Worm (Caenorhabditis elegans) whole organism, L2 larva: ENCODE data around the gene dur-1.

Source experiments
- C34F6.9 ChIP-seq: fragments of 150-350 bp; optimal IDR thresholded peaks from 2 replicates; lab custom pipeline; 2014; ENCODE audit warnings: missing biosample characterization, missing genetic modification characterization
- F13H6.1 ChIP-seq: sonication (generic microtip); optimal IDR thresholded peaks from 2 replicates; lab custom pipeline; 2016; ENCODE audit warnings: missing genetic modification characterization, missing compliant biosample characterization
- R02D3.7 ChIP-seq: fragments of 150-350 bp; optimal IDR thresholded peaks from 2 replicates; lab custom pipeline; 2014; ENCODE audit warnings: missing biosample characterization, missing genetic modification characterization
- Y55F3AM.14 ChIP-seq: fragments of 200-800 bp; sonication (Bioruptor generic); optimal IDR thresholded peaks from 2 replicates; lab custom pipeline; 2018; ENCODE audit warnings: mild to moderate bottlenecking, missing genetic modification characterization, missing compliant biosample characterization
- ZK546.5 ChIP-seq: sonication (generic microtip); optimal IDR thresholded peaks from 2 replicates; lab custom pipeline; 2017; ENCODE audit warnings: missing biosample characterization, missing genetic modification characterization
- alr-1 ChIP-seq: fragments of 150-350 bp; optimal IDR thresholded peaks from 2 replicates; lab custom pipeline; 2014; ENCODE audit warnings: missing biosample characterization, missing genetic modification characterization
- aly-2 ChIP-seq: fragments of 150-350 bp; optimal IDR thresholded peaks from 2 replicates; lab custom pipeline; 2014; ENCODE audit warnings: missing biosample characterization, missing genetic modification characterization
- ama-1 ChIP-seq: fragments of 150-350 bp; optimal IDR thresholded peaks from 2 replicates; lab custom pipeline; 2018; ENCODE audit warnings: inconsistent platforms
- blmp-1 ChIP-seq: sonication (generic microtip); optimal IDR thresholded peaks from 2 replicates; lab custom pipeline; 2017; ENCODE audit warnings: missing genetic modification characterization, mild to moderate bottlenecking, missing compliant biosample characterization, antibody characterized with exemption, moderate library complexity; ENCODE audit not compliant: insufficient read depth
- ceh-16 ChIP-seq: fragments of 150-350 bp; optimal IDR thresholded peaks from 2 replicates; lab custom pipeline; 2014; ENCODE audit warnings: missing biosample characterization, missing genetic modification characterization
- ceh-82 ChIP-seq: fragments of 150-350 bp; optimal IDR thresholded peaks from 2 replicates; lab custom pipeline; 2014; ENCODE audit warnings: missing biosample characterization, missing genetic modification characterization
- crh-2 ChIP-seq: sonication (generic microtip); optimal IDR thresholded peaks from 2 replicates; lab custom pipeline; 2017; ENCODE audit warnings: missing biosample characterization, missing genetic modification characterization
- dmd-4 ChIP-seq: sonication (generic microtip); optimal IDR thresholded peaks from 2 replicates; lab custom pipeline; 2017; ENCODE audit warnings: missing biosample characterization, missing genetic modification characterization
- egl-27 ChIP-seq: sonication (generic microtip); optimal IDR thresholded peaks from 3 replicates; lab custom pipeline; 2017; ENCODE audit warnings: missing biosample characterization, missing genetic modification reagents, missing genetic modification characterization
- elt-1 ChIP-seq: fragments of 150-350 bp; optimal IDR thresholded peaks from 2 replicates; lab custom pipeline; 2014; ENCODE audit warnings: missing biosample characterization, missing genetic modification characterization
- elt-3 ChIP-seq: sonication (generic microtip); optimal IDR thresholded peaks from 2 replicates; lab custom pipeline; 2017; ENCODE audit warnings: missing biosample characterization, missing genetic modification characterization
- fos-1 ChIP-seq: fragments of 150-350 bp; optimal IDR thresholded peaks from 2 replicates; lab custom pipeline; 2014; ENCODE audit warnings: missing biosample characterization, missing genetic modification characterization
- gmeb-1 ChIP-seq: fragments of 150-350 bp; optimal IDR thresholded peaks from 2 replicates; lab custom pipeline; 2014; ENCODE audit warnings: missing biosample characterization, missing genetic modification characterization
- lin-11 ChIP-seq: fragments of 150-350 bp; sonication (generic microtip); optimal IDR thresholded peaks from 2 replicates; lab custom pipeline; 2014; ENCODE audit warnings: missing biosample characterization, missing genetic modification characterization, inconsistent platforms, mixed read lengths
- lin-13 ChIP-seq: fragments of 150-350 bp; optimal IDR thresholded peaks from 2 replicates; lab custom pipeline; 2014; ENCODE audit warnings: missing biosample characterization, missing genetic modification reagents, missing genetic modification characterization
- lin-39 ChIP-seq: fragments of 150-350 bp; optimal IDR thresholded peaks from 2 replicates; lab custom pipeline; 2014; ENCODE audit warnings: missing biosample characterization, missing genetic modification reagents, missing genetic modification characterization
- lsy-2 ChIP-seq, 2 experiments: fragments of 150-350 bp in 1 of 2; sonication (generic microtip) in 1 of 2; optimal IDR thresholded peaks; 2 replicates each; lab custom pipeline; 2014 to 2017; ENCODE audit warnings: missing biosample characterization in 2 of 2, missing genetic modification characterization in 2 of 2
- mab-5 ChIP-seq: fragments of 150-350 bp; optimal IDR thresholded peaks from 2 replicates; lab custom pipeline; 2014; ENCODE audit warnings: missing biosample characterization, missing genetic modification characterization
- mbf-1 ChIP-seq: sonication (generic microtip); optimal IDR thresholded peaks from 2 replicates; lab custom pipeline; 2017; ENCODE audit warnings: missing biosample characterization, missing genetic modification characterization
- mdl-1 ChIP-seq, 2 experiments: fragments of 150-350 bp in 1 of 2; sonication (generic microtip) in 1 of 2; optimal IDR thresholded peaks; 2 replicates each; lab custom pipeline; 2017; ENCODE audit warnings: missing biosample characterization in 2 of 2, missing genetic modification characterization in 2 of 2
- nhr-10 ChIP-seq: sonication (generic microtip); optimal IDR thresholded peaks from 2 replicates; lab custom pipeline; 2017; ENCODE audit warnings: missing biosample characterization, missing genetic modification characterization
- nhr-11 ChIP-seq: fragments of 150-350 bp; optimal IDR thresholded peaks from 2 replicates; lab custom pipeline; 2014; ENCODE audit warnings: missing biosample characterization, missing genetic modification characterization
- nhr-12 ChIP-seq: fragments of 150-350 bp; optimal IDR thresholded peaks from 2 replicates; lab custom pipeline; 2014; ENCODE audit warnings: missing biosample characterization, missing genetic modification characterization
- nhr-129 ChIP-seq: fragments of 150-350 bp; optimal IDR thresholded peaks from 2 replicates; lab custom pipeline; 2014; ENCODE audit warnings: missing biosample characterization, missing genetic modification characterization
- nhr-21 ChIP-seq: fragments of 150-350 bp; optimal IDR thresholded peaks from 2 replicates; lab custom pipeline; 2014; ENCODE audit warnings: missing biosample characterization, missing genetic modification characterization
- nhr-23 ChIP-seq: fragments of 150-350 bp; optimal IDR thresholded peaks from 2 replicates; lab custom pipeline; 2014; ENCODE audit warnings: missing biosample characterization, missing genetic modification reagents, missing genetic modification characterization
- nhr-237 ChIP-seq: fragments of 150-350 bp; optimal IDR thresholded peaks from 2 replicates; lab custom pipeline; 2014; ENCODE audit warnings: missing biosample characterization, missing genetic modification characterization
- nhr-25 ChIP-seq: fragments of 150-350 bp; sonication (generic microtip); optimal IDR thresholded peaks from 3 replicates; lab custom pipeline; 2014; ENCODE audit warnings: missing biosample characterization, missing genetic modification characterization
- nhr-6 ChIP-seq: fragments of 150-350 bp; optimal IDR thresholded peaks from 2 replicates; lab custom pipeline; 2014; ENCODE audit warnings: missing biosample characterization, missing genetic modification characterization
- nhr-77 ChIP-seq: fragments of 150-350 bp; optimal IDR thresholded peaks from 2 replicates; lab custom pipeline; 2014; ENCODE audit warnings: missing biosample characterization, missing genetic modification characterization
- peb-1 ChIP-seq: fragments of 150-350 bp; optimal IDR thresholded peaks from 2 replicates; lab custom pipeline; 2014; ENCODE audit warnings: missing biosample characterization, missing genetic modification characterization
- sem-4 ChIP-seq: fragments of 150-350 bp; optimal IDR thresholded peaks from 2 replicates; lab custom pipeline; 2014; ENCODE audit warnings: missing biosample characterization, missing genetic modification reagents, missing genetic modification characterization
- skn-1 ChIP-seq: sonication (generic microtip); optimal IDR thresholded peaks from 2 replicates; lab custom pipeline; 2017; ENCODE audit warnings: missing biosample characterization, missing genetic modification characterization
- sma-3 ChIP-seq: sonication (generic microtip); optimal IDR thresholded peaks from 2 replicates; lab custom pipeline; 2016; ENCODE audit warnings: missing genetic modification reagents, missing genetic modification characterization, missing compliant biosample characterization
- sma-9 ChIP-seq, 2 experiments: fragments of 150-350 bp in 1 of 2; sonication (generic microtip) in 1 of 2; optimal IDR thresholded peaks; 2 replicates each; lab custom pipeline; 2014 to 2016; ENCODE audit warnings: missing genetic modification characterization in 2 of 2, mild to moderate bottlenecking in 1 of 2, missing biosample characterization in 1 of 2, missing compliant biosample characterization in 1 of 2, missing genetic modification reagents in 1 of 2, moderate library complexity in 1 of 2
- snpc-4 ChIP-seq: fragments of 150-350 bp; optimal IDR thresholded peaks from 2 replicates; lab custom pipeline; 2014; ENCODE audit warnings: missing biosample characterization, missing genetic modification characterization
- unc-39 ChIP-seq: fragments of 150-350 bp; optimal IDR thresholded peaks from 2 replicates; lab custom pipeline; 2014; ENCODE audit warnings: missing biosample characterization, missing genetic modification characterization
- unc-55 ChIP-seq: fragments of 150-350 bp; sonication (generic microtip); optimal IDR thresholded peaks from 3 replicates; lab custom pipeline; 2014; ENCODE audit warnings: missing biosample characterization, missing genetic modification reagents, missing genetic modification characterization
- unc-62 ChIP-seq: fragments of 150-350 bp; optimal IDR thresholded peaks from 2 replicates; lab custom pipeline; 2014; ENCODE audit warnings: missing biosample characterization, missing genetic modification reagents, missing genetic modification characterization
- zag-1 ChIP-seq: fragments of 150-350 bp; optimal IDR thresholded peaks from 2 replicates; lab custom pipeline; 2014; ENCODE audit warnings: missing biosample characterization, missing genetic modification characterization
- ztf-1 ChIP-seq: fragments of 200-800 bp; sonication (Bioruptor generic); conservative IDR thresholded peaks from 2 replicates; pipeline ENCODE4 v1.3.6; 2022; ENCODE audit warnings: missing genetic modification characterization, missing compliant biosample characterization
- ztf-11 ChIP-seq: sonication (generic microtip); optimal IDR thresholded peaks from 2 replicates; lab custom pipeline; 2017; ENCODE audit warnings: missing biosample characterization, missing genetic modification characterization
- ztf-4 ChIP-seq: fragments of 150-350 bp; optimal IDR thresholded peaks from 2 replicates; lab custom pipeline; 2014; ENCODE audit warnings: missing biosample characterization, missing genetic modification characterization

The dur-1 gene

ce11 chrIV:9873837-9874236, 54.2 kb downstream of the dur-1 start (continued):
- TF ChIP-seq nhr-6 (peak; percentile 54), nhr-21 (tag; lab: Kevin White, UChicago) (peak; percentile 39), unc-55 (peak; percentile 69), nhr-12 (tag; lab: Kevin White, UChicago) (no peak), nhr-23 (tag; lab: Kevin White, UChicago) (no peak)

DNA sequence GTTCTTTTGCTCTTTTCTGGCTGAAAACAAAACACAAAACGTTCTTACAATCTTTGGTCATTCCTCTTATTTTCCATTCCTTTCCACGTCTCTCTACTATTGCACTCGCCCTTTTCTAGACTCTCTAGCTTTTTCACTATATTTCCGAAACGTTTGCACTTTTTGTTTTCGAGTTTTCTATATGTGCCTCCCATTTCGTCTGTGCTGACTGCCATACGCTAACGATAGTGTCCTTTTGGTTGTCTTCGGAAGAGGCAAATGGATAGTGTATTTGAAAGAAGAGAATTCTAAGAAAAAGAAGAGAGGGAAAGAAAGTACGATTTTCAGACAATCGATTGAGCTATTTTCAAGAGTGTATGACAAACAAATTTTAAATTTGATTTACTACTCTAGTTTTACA, 55.2 kb downstream of the dur-1 start:
- TF ChIP-seq F13H6.1: peak; percentile 36
- no peak for TF ChIP-seq ztf-4 (tag; lab: Kevin White, UChicago)
- peak; percentile 47 for TF ChIP-seq nhr-129
- TF ChIP-seq nhr-23 (tag; lab: Kevin White, UChicago): no peak
- TF ChIP-seq lsy-2 (tag; optimal IDR thresholded peaks at IDR 0.05; lab: Kevin White, UChicago): peak in 1 of 2 experiments; percentile 34
- no peak for TF ChIP-seq sma-3
- peak; percentile 57 for TF ChIP-seq zag-1
- TF ChIP-seq elt-1 (tag; lab: Kevin White, UChicago): no peak
- no peak for TF ChIP-seq lin-11 (tag; lab: Kevin White, UChicago)
- TF ChIP-seq Y55F3AM.14: no peak
- TF ChIP-seq lin-13 (GFP tag; lab: Kevin White, UChicago): no peak
- TF ChIP-seq gmeb-1: no peak
- TF ChIP-seq nhr-237 (tag; lab: Kevin White, UChicago): no peak
- TF ChIP-seq unc-55: peak; percentile 9
- TF ChIP-seq nhr-25 (tag; lab: Kevin White, UChicago): no peak
- TF ChIP-seq C34F6.9 (tag; lab: Kevin White, UChicago): peak; percentile 35
- no peak for TF ChIP-seq nhr-11 (tag; lab: Kevin White, UChicago)
- TF ChIP-seq nhr-6: no peak
- TF ChIP-seq mbf-1 (tag; lab: Kevin White, UChicago): no peak
- no peak for TF ChIP-seq nhr-10 (tag; lab: Kevin White, UChicago)
- TF ChIP-seq alr-1 (tag; lab: Kevin White, UChicago): no peak
- TF ChIP-seq elt-3: no peak
- no peak for TF ChIP-seq R02D3.7 (tag; lab: Kevin White, UChicago)
- no peak for TF ChIP-seq snpc-4
- no peak for TF ChIP-seq mdl-1 (tag; optimal IDR thresholded peaks at IDR 0.05; lab: Kevin White, UChicago)
- no peak for TF ChIP-seq nhr-21 (tag; lab: Kevin White, UChicago)
- TF ChIP-seq ceh-82 (tag; lab: Kevin White, UChicago): no peak
- no peak for TF ChIP-seq dmd-4 (tag; lab: Kevin White, UChicago)
- no peak for TF ChIP-seq sem-4 (tag; lab: Kevin White, UChicago)
- no peak for TF ChIP-seq ama-1 (lab: Kevin White, UChicago)
- TF ChIP-seq ceh-16: no peak
- peak; percentile 32 for TF ChIP-seq skn-1 (tag; lab: Kevin White, UChicago)
- TF ChIP-seq unc-39 (tag; lab: Kevin White, UChicago): no peak
- TF ChIP-seq lin-39: no peak
- no peak for TF ChIP-seq egl-27
- TF ChIP-seq peb-1: no peak
- no peak for TF ChIP-seq mab-5 (tag; lab: Kevin White, UChicago)
- TF ChIP-seq crh-2: peak; percentile 78
- peak; percentile 81 for TF ChIP-seq fos-1
- TF ChIP-seq aly-2 (tag; lab: Kevin White, UChicago): no peak
- no peak for TF ChIP-seq ZK546.5 (tag; lab: Kevin White, UChicago)
- TF ChIP-seq blmp-1: no peak
- TF ChIP-seq nhr-77 (tag; lab: Kevin White, UChicago): no peak
- no peak for TF ChIP-seq nhr-12 (tag; lab: Kevin White, UChicago)
- TF ChIP-seq ztf-11 (tag; lab: Kevin White, UChicago): no peak
- TF ChIP-seq ztf-1 (GFP tag; lab: Robert Waterston, UW): no peak
- TF ChIP-seq sma-9 (GFP tag; optimal IDR thresholded peaks at IDR 0.05; lab: Kevin White, UChicago): peak; percentile 70
- no peak for TF ChIP-seq sma-9 (tag; optimal IDR thresholded peaks at IDR 0.05; lab: Kevin White, UChicago)
- no peak for TF ChIP-seq unc-62 (GFP tag; lab: Kevin White, UChicago)
